Worm (Caenorhabditis elegans): ENCODE measurements around the gene D2062.13.
"Not testable (repeated sequence)": the region's sequence is repeated elsewhere in the genome, so short reads cannot be mapped to it uniquely, and the experiment has no call there.

Gene D2062.13

DNA sequence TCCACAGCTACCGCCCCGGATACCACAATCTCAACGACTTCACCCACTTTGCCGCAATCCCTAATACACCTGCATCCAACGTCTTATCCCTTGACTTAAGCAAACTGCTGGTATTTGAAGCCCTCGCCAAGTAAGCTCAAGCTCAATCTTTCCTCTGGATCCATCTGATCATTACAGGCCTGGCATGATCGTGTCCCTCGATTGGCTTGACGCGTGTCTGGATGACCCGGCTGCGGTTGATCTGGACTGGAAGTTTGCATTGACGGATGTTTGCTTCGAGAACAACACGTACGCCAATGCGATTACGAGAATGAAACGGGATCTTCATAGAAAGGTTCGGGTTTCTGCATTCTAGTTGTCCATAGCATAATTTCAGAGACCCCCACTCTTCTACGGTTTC, 11.4 kb upstream of the D2062.13 start:
- TF ChIP-seq daf-12 (tag; optimal IDR thresholded peaks at IDR 0.05) (no peak), lin-15B (tag; optimal IDR thresholded peaks at IDR 0.05) (no peak), R02D3.7 (tag; optimal IDR thresholded peaks at IDR 0.05) (no peak), fos-1 (tag; optimal IDR thresholded peaks at IDR 0.05) (no peak), ama-1 (optimal IDR thresholded peaks at IDR 0.05) (no peak)

DNA sequence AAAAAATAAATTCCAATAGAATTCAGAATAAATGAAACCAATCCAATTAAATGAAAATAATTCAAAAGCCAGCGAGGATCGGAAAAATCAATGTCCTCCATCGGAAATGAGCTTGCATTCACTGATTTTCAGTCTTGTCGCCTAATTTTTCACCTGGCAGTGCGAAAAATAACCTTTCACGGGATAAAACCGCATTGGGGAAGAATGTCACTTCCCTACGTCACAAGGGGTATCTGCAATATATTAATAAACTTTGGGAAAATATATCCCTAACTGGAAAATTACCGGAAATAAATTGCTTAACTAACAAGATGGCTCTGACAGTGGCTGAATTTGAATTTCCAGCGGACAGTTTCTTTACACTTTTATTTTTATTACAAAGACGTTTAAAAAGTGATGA, 7.1 kb upstream of the D2062.13 start, which contains the start of gene sri-77:
sri-77 (minus strand) TSS at position 101 of the 400 bp plus-strand sequence.
- TF ChIP-seq ceh-16 (tag; optimal IDR thresholded peaks at IDR 0.05) (no peak), mdl-1 (tag; optimal IDR thresholded peaks at IDR 0.05) (no peak), R02D3.7 (tag; optimal IDR thresholded peaks at IDR 0.05) (no peak), ztf-4 (tag; optimal IDR thresholded peaks at IDR 0.05) (no peak), ceh-28 (tag; optimal IDR thresholded peaks at IDR 0.05) (no peak), ZK546.5 (tag; optimal IDR thresholded peaks at IDR 0.05) (no peak), unc-39 (tag; optimal IDR thresholded peaks at IDR 0.05) (no peak), nhr-23 (tag; optimal IDR thresholded peaks at IDR 0.05) (no peak), aly-2 (tag; optimal IDR thresholded peaks at IDR 0.05) (no peak), elt-2 (tag; optimal IDR thresholded peaks at IDR 0.05) (no peak), nhr-237 (tag; optimal IDR thresholded peaks at IDR 0.05) (no peak), eor-1 (tag; optimal IDR thresholded peaks at IDR 0.05) (no peak), jun-1 (tag; optimal IDR thresholded peaks at IDR 0.05) (no peak), nhr-25 (tag; optimal IDR thresholded peaks at IDR 0.05) (no peak), mml-1 (tag; optimal IDR thresholded peaks at IDR 0.05) (no peak), daf-12 (tag; optimal IDR thresholded peaks at IDR 0.05) (no peak), unc-62 (GFP tag; optimal IDR thresholded peaks at IDR 0.05) (no peak), nfya-1 (tag; optimal IDR thresholded peaks at IDR 0.05; ENCODE audit: insufficient read depth) (no peak)

DNA sequence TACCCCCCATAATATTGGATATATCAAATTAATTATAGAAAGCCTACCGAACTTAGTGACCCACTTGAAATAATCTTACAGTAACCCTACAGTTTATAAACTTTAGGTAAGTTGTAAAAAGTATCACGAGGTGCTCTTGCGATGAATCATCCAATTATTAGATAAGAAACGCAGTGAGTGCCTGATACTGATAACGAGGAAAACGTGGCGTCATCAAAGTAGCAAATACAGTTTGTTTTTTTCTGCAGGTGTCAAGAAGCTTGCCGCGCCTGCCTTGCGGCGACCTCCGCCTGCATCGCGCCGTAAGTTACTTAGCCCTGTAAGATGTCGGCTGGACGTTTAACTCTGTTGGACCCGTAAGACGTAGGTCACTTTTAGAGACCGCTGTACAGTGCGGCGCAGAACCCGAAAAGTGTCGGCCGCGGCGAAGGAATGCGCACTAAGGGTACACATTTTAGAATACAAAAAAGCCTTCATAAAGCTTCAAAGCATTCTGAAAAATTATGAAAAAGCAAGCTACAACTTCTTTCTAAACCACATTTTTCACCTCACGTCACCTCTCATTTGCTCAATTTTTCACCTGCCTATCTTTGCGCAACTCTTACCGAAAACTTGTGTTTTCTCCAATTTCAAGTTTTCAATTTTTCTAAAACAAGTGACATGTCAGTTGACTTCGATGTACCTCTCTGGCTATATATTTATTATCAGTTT, 2.0 kb upstream of the D2062.13 start, which contains the start of gene sri-38:
sri-38 (plus strand) TSS at position 661 of the 711 bp plus-strand sequence.
- TF ChIP-seq pqm-1 (tag; optimal IDR thresholded peaks at IDR 0.05) (peak; percentile 73), nhr-237 (tag; optimal IDR thresholded peaks at IDR 0.05) (no peak), fos-1 (tag; optimal IDR thresholded peaks at IDR 0.05) (peak; percentile 30), unc-62 (GFP tag; optimal IDR thresholded peaks at IDR 0.05) (no peak), elt-2 (tag; optimal IDR thresholded peaks at IDR 0.05) (peak; percentile 96), jun-1 (tag; optimal IDR thresholded peaks at IDR 0.05) (peak; percentile 55)

DNA sequence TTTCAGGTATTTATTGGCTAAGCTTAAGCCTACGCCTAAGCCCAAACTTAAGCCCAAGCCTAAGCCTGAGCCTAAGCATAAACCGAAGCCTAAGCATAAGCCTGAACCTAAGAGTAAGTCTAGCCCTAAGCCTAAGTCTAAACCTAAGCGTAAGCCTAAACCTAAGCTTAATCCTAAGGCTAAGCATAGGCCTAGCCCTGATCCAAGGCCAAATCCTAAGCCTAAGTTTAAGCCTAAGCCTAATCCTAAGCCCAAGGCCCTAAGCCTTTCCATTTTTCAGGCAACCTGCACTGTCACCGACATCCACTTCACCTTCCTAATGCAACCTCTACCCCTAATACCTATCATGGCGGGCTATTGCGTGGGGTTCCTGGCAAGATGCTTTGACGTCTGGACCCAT, 1.4 kb upstream of the D2062.13 start:
- no peak for TF ChIP-seq ztf-4 (tag; optimal IDR thresholded peaks at IDR 0.05)
- TF ChIP-seq fos-1 (tag; optimal IDR thresholded peaks at IDR 0.05) = no peak
- TF ChIP-seq mml-1 (tag; optimal IDR thresholded peaks at IDR 0.05) = no peak
- no peak for TF ChIP-seq elt-2 (tag; optimal IDR thresholded peaks at IDR 0.05)
- TF ChIP-seq nhr-77 (tag; optimal IDR thresholded peaks at IDR 0.05) = no peak
- TF ChIP-seq pha-4 (tag; optimal IDR thresholded peaks at IDR 0.05) = no peak
- TF ChIP-seq fkh-10 (GFP tag; optimal IDR thresholded peaks at IDR 0.05) = no peak
- no peak for TF ChIP-seq ama-1 (optimal IDR thresholded peaks at IDR 0.05)
- no peak for TF ChIP-seq nhr-23 (tag; optimal IDR thresholded peaks at IDR 0.05)
- no peak for TF ChIP-seq nhr-43 (tag; optimal IDR thresholded peaks at IDR 0.05; ENCODE audit: poor library complexity, severe bottlenecking)
- no peak for TF ChIP-seq lsy-12 (tag; optimal IDR thresholded peaks at IDR 0.05)
- no peak for TF ChIP-seq ZK546.5 (tag; optimal IDR thresholded peaks at IDR 0.05)
- TF ChIP-seq ceh-82 (tag; optimal IDR thresholded peaks at IDR 0.05) = no peak
- no peak for TF ChIP-seq nhr-237 (tag; optimal IDR thresholded peaks at IDR 0.05)
- TF ChIP-seq egl-5 (tag; optimal IDR thresholded peaks at IDR 0.05) = no peak
- no peak for TF ChIP-seq nhr-11 (tag; optimal IDR thresholded peaks at IDR 0.05)

DNA sequence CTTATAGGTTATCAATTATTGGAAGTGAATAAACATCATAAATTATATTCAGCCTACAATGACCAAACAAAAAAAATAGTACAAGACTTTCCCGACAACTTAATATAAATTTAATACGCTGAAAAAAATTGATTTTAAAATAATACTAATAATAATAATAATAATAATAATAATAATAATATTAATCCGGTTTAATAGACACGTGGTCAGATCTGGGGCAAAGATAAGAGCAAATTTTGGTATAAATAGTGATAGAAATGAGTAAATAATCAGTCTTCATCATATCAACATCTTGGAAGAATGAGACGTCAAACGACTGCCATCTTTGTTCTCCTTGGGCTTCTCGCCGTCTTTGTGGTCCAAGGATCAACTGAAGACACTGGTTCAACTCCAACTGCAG, 4.3 kb downstream of the D2062.13 start, which contains the start of gene msrp-5:
msrp-5 (plus strand) TSS at position 301 of the 400 bp plus-strand sequence.
- not testable (repeated sequence) for TF ChIP-seq R02D3.7, zag-1, fkh-2 (tag; optimal IDR thresholded peaks at IDR 0.05)

Data from whole organism, L3 larva.